Worm (Caenorhabditis elegans): ENCODE data around the gene F07C3.3.

The F07C3.3 gene

DNA sequence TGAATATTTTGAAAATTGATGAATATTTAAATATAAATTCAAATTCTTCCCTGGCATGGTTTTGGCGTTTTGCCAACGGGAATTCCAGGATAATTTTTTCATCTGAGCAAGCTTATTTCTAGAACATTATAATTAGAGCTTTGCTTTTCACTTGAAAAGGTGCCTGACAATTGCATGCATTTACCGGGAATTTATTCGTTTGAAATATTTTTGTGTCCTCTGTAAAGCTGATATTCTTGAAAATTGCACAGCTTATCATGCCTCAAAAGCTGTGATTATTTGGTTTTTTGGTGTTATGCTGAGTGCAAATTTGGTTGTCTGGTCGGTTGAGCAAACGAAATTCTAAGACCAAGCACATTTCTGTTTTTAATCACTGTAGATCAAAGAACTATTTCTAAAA, 28.2 kb upstream of the F07C3.3 start:
- TF ChIP-seq ttx-3 (tag; optimal IDR thresholded peaks at IDR 0.05) = no peak
- TF ChIP-seq ahr-1 (tag; optimal IDR thresholded peaks at IDR 0.05) = no peak
- TF ChIP-seq npax-4 (tag; optimal IDR thresholded peaks at IDR 0.05) = no peak
- no peak for TF ChIP-seq elt-4 (tag; optimal IDR thresholded peaks at IDR 0.05)
- TF ChIP-seq dve-1 (tag; optimal IDR thresholded peaks at IDR 0.05) = no peak
- no peak for TF ChIP-seq fax-1 (tag; optimal IDR thresholded peaks at IDR 0.05)
- no peak for TF ChIP-seq madf-2 (tag; optimal IDR thresholded peaks at IDR 0.05)
- no peak for TF ChIP-seq sox-4 (tag; optimal IDR thresholded peaks at IDR 0.05)
- no peak for TF ChIP-seq fkh-6 (tag; optimal IDR thresholded peaks at IDR 0.05)
- no peak for TF ChIP-seq pag-3 (tag; optimal IDR thresholded peaks at IDR 0.05; ENCODE audit: borderline replicate concordance)
- no peak for TF ChIP-seq pat-9 (tag; optimal IDR thresholded peaks at IDR 0.05)
- TF ChIP-seq sdc-2 (tag; optimal IDR thresholded peaks at IDR 0.05) = no peak
- no peak for TF ChIP-seq K02D7.2 (tag; optimal IDR thresholded peaks at IDR 0.05)
- TF ChIP-seq ceh-19 (GFP tag; optimal IDR thresholded peaks at IDR 0.05) = no peak
- TF ChIP-seq nhr-232 (tag; optimal IDR thresholded peaks at IDR 0.05) = no peak
- no peak for TF ChIP-seq nfya-1 (tag; optimal IDR thresholded peaks at IDR 0.05)
- no peak for TF ChIP-seq nhr-11 (tag; optimal IDR thresholded peaks at IDR 0.05)
- TF ChIP-seq unc-3 (GFP tag; conservative IDR thresholded peaks at IDR 0.05) = no peak
- no peak for TF ChIP-seq unc-3 (tag; optimal IDR thresholded peaks at IDR 0.05)
- no peak for TF ChIP-seq fkh-10 (GFP tag; optimal IDR thresholded peaks at IDR 0.05)
- TF ChIP-seq hlh-8 (tag; optimal IDR thresholded peaks at IDR 0.05) = no peak

ce11 chrV:9257467-9257866, 25.3 kb upstream of the F07C3.3 start, which contains the start of gene F07C3.16:
Gene F07C3.16 (minus strand): TSS chrV:9257567.
- no peak for TF ChIP-seq C08G9.2 (tag; optimal IDR thresholded peaks at IDR 0.05)
- TF ChIP-seq ceh-31 (tag; optimal IDR thresholded peaks at IDR 0.05) = no peak
- no peak for TF ChIP-seq ceh-2 (tag; optimal IDR thresholded peaks at IDR 0.05)
- TF ChIP-seq ceh-6 (GFP tag; optimal IDR thresholded peaks at IDR 0.05) = no peak
- TF ChIP-seq madf-2 (tag; optimal IDR thresholded peaks at IDR 0.05) = no peak
- TF ChIP-seq pros-1 (tag; optimal IDR thresholded peaks at IDR 0.05) = no peak
- no peak for TF ChIP-seq fax-1 (tag; optimal IDR thresholded peaks at IDR 0.05)
- TF ChIP-seq elt-4 (tag; optimal IDR thresholded peaks at IDR 0.05) = no peak
- no peak for TF ChIP-seq ets-4 (tag; optimal IDR thresholded peaks at IDR 0.05)
- no peak for TF ChIP-seq ttx-3 (tag; optimal IDR thresholded peaks at IDR 0.05)
- no peak for TF ChIP-seq ceh-18 (tag; optimal IDR thresholded peaks at IDR 0.05)
- no peak for TF ChIP-seq nhr-232 (tag; optimal IDR thresholded peaks at IDR 0.05)
- TF ChIP-seq K09A11.1 (tag; optimal IDR thresholded peaks at IDR 0.05; ENCODE audit: insufficient read depth) = no peak
- TF ChIP-seq lim-6 (tag; optimal IDR thresholded peaks at IDR 0.05) = no peak

- no peak for TF ChIP-seq pha-4 (tag; optimal IDR thresholded peaks at IDR 0.05)
- no peak for TF ChIP-seq C08G9.2 (tag; optimal IDR thresholded peaks at IDR 0.05)
- TF ChIP-seq syd-9 (tag; optimal IDR thresholded peaks at IDR 0.05) = no peak
- no peak for TF ChIP-seq sdc-2 (tag; optimal IDR thresholded peaks at IDR 0.05)
- TF ChIP-seq sox-2 (GFP tag; IDR thresholded peaks at IDR 0.05) = no peak
- no peak for TF ChIP-seq elt-2 (tag; optimal IDR thresholded peaks at IDR 0.05)
- TF ChIP-seq zip-5 (tag; optimal IDR thresholded peaks at IDR 0.05) = no peak
- TF ChIP-seq ceh-30 (tag; optimal IDR thresholded peaks at IDR 0.05) = no peak
- no peak for TF ChIP-seq K02D7.2 (tag; optimal IDR thresholded peaks at IDR 0.05)
- TF ChIP-seq pax-1 (tag; optimal IDR thresholded peaks at IDR 0.05) = no peak
- TF ChIP-seq ceh-22 (tag; optimal IDR thresholded peaks at IDR 0.05) = no peak
- no peak for TF ChIP-seq elt-4 (tag; optimal IDR thresholded peaks at IDR 0.05)
- TF ChIP-seq nhr-232 (tag; optimal IDR thresholded peaks at IDR 0.05) = no peak
- TF ChIP-seq ceh-24 (tag; optimal IDR thresholded peaks at IDR 0.05) = no peak
Observed at ce11 chrV:9255480-9255879, 23.3 kb upstream of the F07C3.3 start.

Measured in whole organism, late embryonic.